Worm (Caenorhabditis elegans) whole organism, L1 larva: ENCODE measurements around the gene srh-33.

Source experiments
- efl-1 ChIP-seq, 4 experiments: fragments of 150-350 bp; optimal IDR thresholded peaks in 3 of 4; peaks in 1 of 4; 1 replicate in 1 of 4; 2 replicates in 3 of 4; lab custom pipeline; 2014; ENCODE audit warnings: missing biosample characterization in 2 of 4, missing genetic modification characterization in 2 of 4, missing genetic modification reagents in 2 of 4
- lin-13 ChIP-seq: fragments of 150-350 bp; optimal IDR thresholded peaks from 2 replicates; lab custom pipeline; 2014; ENCODE audit warnings: missing biosample characterization, missing genetic modification reagents, missing genetic modification characterization
- lir-3 ChIP-seq: sonication (generic microtip); optimal IDR thresholded peaks from 2 replicates; lab custom pipeline; 2016; ENCODE audit warnings: mild to moderate bottlenecking, missing genetic modification characterization, moderate library complexity, missing compliant biosample characterization; ENCODE audit not compliant: poor library complexity
- mdl-1 ChIP-seq, 2 experiments: fragments of 150-350 bp; optimal IDR thresholded peaks; 2 replicates each; lab custom pipeline; 2014 to 2017; ENCODE audit warnings: missing biosample characterization in 2 of 2, missing genetic modification characterization in 2 of 2, inconsistent platforms in 1 of 2
- zag-1 ChIP-seq: fragments of 150-350 bp; optimal IDR thresholded peaks from 2 replicates; lab custom pipeline; 2014; ENCODE audit warnings: missing biosample characterization, missing genetic modification characterization

DNA sequence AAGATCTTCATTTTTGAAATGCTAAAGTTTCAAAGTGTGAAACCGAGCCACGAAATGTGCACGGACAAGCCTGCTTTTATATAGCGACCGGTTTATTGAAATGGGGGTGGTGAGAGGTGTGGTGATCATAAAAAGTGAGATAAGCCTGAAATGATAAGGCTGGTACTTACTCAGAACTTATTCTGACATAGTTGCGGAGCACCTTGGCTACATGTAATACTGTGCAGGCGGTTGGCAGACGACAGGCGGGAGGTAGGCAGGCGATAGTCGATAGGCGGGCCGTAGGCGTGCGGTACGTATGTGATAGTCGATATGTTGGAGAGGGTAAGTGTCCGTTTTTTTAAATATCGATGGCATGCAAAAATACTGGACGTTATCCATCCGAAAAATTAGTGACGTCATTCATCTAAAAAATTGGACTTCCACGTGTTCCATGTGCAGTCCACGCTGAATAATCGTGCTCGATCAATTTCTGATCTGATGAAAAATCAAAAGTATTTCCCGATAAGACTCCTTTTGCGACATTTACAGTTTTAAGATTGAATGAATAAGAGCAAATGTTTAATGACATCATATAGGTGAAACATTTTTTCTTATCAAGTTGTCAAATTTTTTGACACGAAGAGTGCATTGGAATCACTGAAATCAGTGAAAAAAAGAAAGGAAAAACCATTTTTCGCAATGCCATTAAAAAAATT, 25.3 kb downstream of the srh-33 start, which contains the start of gene irg-8:
- TF ChIP-seq lir-3 (no peak), lin-13 (GFP tag; lab: Kevin White, UChicago) (no peak), mdl-1 (tag; optimal IDR thresholded peaks at IDR 0.05; lab: Kevin White, UChicago) (no peak), efl-1 (optimal IDR thresholded peaks at IDR 0.05; lab: Kevin White, UChicago) (no peak), efl-1 (GFP tag; optimal IDR thresholded peaks at IDR 0.05 in 1 of 2; lab: Kevin White, UChicago) (no peak), zag-1 (tag; lab: Kevin White, UChicago) (no peak)
